Worm (Caenorhabditis elegans): ENCODE measurements around the gene ced-4.

DNA sequence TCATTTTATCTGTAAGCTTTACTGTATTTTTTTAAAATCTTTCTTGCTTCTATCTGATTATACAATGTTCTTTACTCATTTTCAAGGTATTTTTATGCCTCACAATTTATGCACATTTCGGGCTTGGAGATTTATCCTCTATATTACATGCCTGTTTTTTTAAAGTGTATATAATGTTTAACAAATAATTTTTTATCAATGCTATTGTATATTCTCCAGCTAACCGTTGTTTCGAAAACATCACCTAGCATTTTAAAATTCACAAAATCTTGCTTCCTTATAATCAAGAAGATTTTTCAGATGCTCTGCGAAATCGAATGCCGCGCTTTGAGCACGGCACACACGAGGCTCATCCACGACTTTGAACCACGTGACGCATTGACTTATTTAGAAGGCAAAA is at the start of gene ced-4:
- TF ChIP-seq elt-3 (tag; optimal IDR thresholded peaks at IDR 0.05) (no peak), unc-62 (GFP tag; optimal IDR thresholded peaks at IDR 0.05) (no peak), bed-3 (GFP tag; optimal IDR thresholded peaks at IDR 0.05) (no peak), M03D4.4 (tag; optimal IDR thresholded peaks at IDR 0.05) (no peak)
